Worm (Caenorhabditis elegans): Measurements from ENCODE around the gene clec-245.
A peak's percentile ranks its signal among the peaks of the same experiment; 100 is the strongest.

The clec-245 gene

ce11 chrV:18161228-18161627 is 27.0 kb downstream of the clec-245 start, which contains the start of gene C14A6.13:
Gene C14A6.13, minus strand, starts transcription at chrV:18161328.
- TF ChIP-seq elt-1 (tag; optimal IDR thresholded peaks at IDR 0.05): no peak
- no peak for TF ChIP-seq nhr-28 (tag; optimal IDR thresholded peaks at IDR 0.05)
- TF ChIP-seq nhr-25 (tag; optimal IDR thresholded peaks at IDR 0.05): no peak
- no peak for TF ChIP-seq egl-5 (tag; optimal IDR thresholded peaks at IDR 0.05)
- no peak for TF ChIP-seq ceh-16 (tag; optimal IDR thresholded peaks at IDR 0.05)
- no peak for TF ChIP-seq elt-2 (tag; optimal IDR thresholded peaks at IDR 0.05)
- TF ChIP-seq nhr-23 (tag; optimal IDR thresholded peaks at IDR 0.05): no peak
- no peak for TF ChIP-seq lsy-12 (tag; optimal IDR thresholded peaks at IDR 0.05)
- TF ChIP-seq mml-1 (tag; optimal IDR thresholded peaks at IDR 0.05): no peak
- no peak for TF ChIP-seq nhr-77 (tag; optimal IDR thresholded peaks at IDR 0.05)
- TF ChIP-seq ceh-28 (tag; optimal IDR thresholded peaks at IDR 0.05): no peak
- TF ChIP-seq ama-1 (optimal IDR thresholded peaks at IDR 0.05): no peak
- no peak for TF ChIP-seq skn-1 (tag; optimal IDR thresholded peaks at IDR 0.05)
- no peak for TF ChIP-seq sea-2 (GFP tag; optimal IDR thresholded peaks at IDR 0.05)
- TF ChIP-seq fkh-10 (GFP tag; optimal IDR thresholded peaks at IDR 0.05): no peak
- no peak for TF ChIP-seq elt-3 (tag; optimal IDR thresholded peaks at IDR 0.05)
- TF ChIP-seq nfya-1 (tag; optimal IDR thresholded peaks at IDR 0.05; ENCODE audit: insufficient read depth): no peak
- TF ChIP-seq ZK546.5 (tag; optimal IDR thresholded peaks at IDR 0.05): no peak
- no peak for TF ChIP-seq pqm-1 (tag; optimal IDR thresholded peaks at IDR 0.05)

- TF ChIP-seq ceh-16 (tag; optimal IDR thresholded peaks at IDR 0.05) (no peak), elt-3 (tag; optimal IDR thresholded peaks at IDR 0.05) (no peak), nhr-11 (tag; optimal IDR thresholded peaks at IDR 0.05) (no peak), ztf-4 (tag; optimal IDR thresholded peaks at IDR 0.05) (no peak), R02D3.7 (tag; optimal IDR thresholded peaks at IDR 0.05) (no peak), ZK546.5 (tag; optimal IDR thresholded peaks at IDR 0.05) (no peak), unc-39 (tag; optimal IDR thresholded peaks at IDR 0.05) (no peak)
Measured at ce11 chrV:18158172-18158571, 30.1 kb downstream of the clec-245 start.

- no peak for TF ChIP-seq fos-1 (tag; optimal IDR thresholded peaks at IDR 0.05)
- TF ChIP-seq ceh-28 (tag; optimal IDR thresholded peaks at IDR 0.05): no peak
- no peak for TF ChIP-seq eor-1 (tag; optimal IDR thresholded peaks at IDR 0.05)
- peak; percentile 66 for TF ChIP-seq pqm-1 (tag; optimal IDR thresholded peaks at IDR 0.05)
- TF ChIP-seq elt-2 (tag; optimal IDR thresholded peaks at IDR 0.05): peak; percentile 50
- no peak for TF ChIP-seq zag-1 (tag; optimal IDR thresholded peaks at IDR 0.05)
- no peak for TF ChIP-seq R02D3.7 (tag; optimal IDR thresholded peaks at IDR 0.05)
Measured at ce11 chrV:18157707-18158106, 30.5 kb downstream of the clec-245 start, which contains the start of gene clec-48. Gene clec-48, plus strand, starts transcription at chrV:18158026.

- TF ChIP-seq pqm-1 (tag; optimal IDR thresholded peaks at IDR 0.05) (no peak), nhr-11 (tag; optimal IDR thresholded peaks at IDR 0.05) (no peak), snpc-4 (tag; optimal IDR thresholded peaks at IDR 0.05) (no peak), jun-1 (tag; optimal IDR thresholded peaks at IDR 0.05) (no peak), nfya-1 (tag; optimal IDR thresholded peaks at IDR 0.05; ENCODE audit: insufficient read depth) (no peak), eor-1 (tag; optimal IDR thresholded peaks at IDR 0.05) (no peak)
Measured at ce11 chrV:18146077-18146476, 42.2 kb downstream of the clec-245 start, which contains the start of gene C14A6.3. Gene C14A6.3, plus strand, starts transcription at chrV:18146377.

ce11 chrV:18144442-18144841 is 43.8 kb downstream of the clec-245 start:
- no peak for TF ChIP-seq lin-39 (tag; optimal IDR thresholded peaks at IDR 0.05)
- no peak for TF ChIP-seq ceh-28 (tag; optimal IDR thresholded peaks at IDR 0.05)
- TF ChIP-seq nhr-77 (tag; optimal IDR thresholded peaks at IDR 0.05): no peak
- TF ChIP-seq snpc-4 (tag; optimal IDR thresholded peaks at IDR 0.05): no peak
- TF ChIP-seq lsy-12 (tag; optimal IDR thresholded peaks at IDR 0.05): no peak
- TF ChIP-seq ama-1 (optimal IDR thresholded peaks at IDR 0.05): no peak
- no peak for TF ChIP-seq aly-2 (tag; optimal IDR thresholded peaks at IDR 0.05)
- no peak for TF ChIP-seq skn-1 (tag; optimal IDR thresholded peaks at IDR 0.05)
- no peak for TF ChIP-seq fkh-2 (tag; optimal IDR thresholded peaks at IDR 0.05)
- TF ChIP-seq nhr-67 (tag; optimal IDR thresholded peaks at IDR 0.05): no peak
- no peak for TF ChIP-seq unc-62 (GFP tag; optimal IDR thresholded peaks at IDR 0.05)
- TF ChIP-seq tbx-2 (tag; optimal IDR thresholded peaks at IDR 0.05): no peak
- TF ChIP-seq R02D3.7 (tag; optimal IDR thresholded peaks at IDR 0.05): no peak
- TF ChIP-seq nfya-1 (tag; optimal IDR thresholded peaks at IDR 0.05; ENCODE audit: insufficient read depth): no peak
- no peak for TF ChIP-seq ztf-11 (tag; optimal IDR thresholded peaks at IDR 0.05)
- TF ChIP-seq nhr-23 (tag; optimal IDR thresholded peaks at IDR 0.05): no peak
- no peak for TF ChIP-seq nhr-237 (tag; optimal IDR thresholded peaks at IDR 0.05)
- no peak for TF ChIP-seq mdl-1 (tag; optimal IDR thresholded peaks at IDR 0.05)

Data from whole organism, L3 larva.